Fruit fly (Drosophila melanogaster): Measurements from ENCODE around the gene CG7341.

CG7341 gene

dm6 chr3L:18114038-18114926 lies 1.5 kb downstream of the CG7341 start (continued):
- no peak for TF ChIP-seq CG7745 (tag; optimal IDR thresholded peaks at IDR 0.05)
- TF ChIP-seq CG43689 (GFP tag; IDR thresholded peaks at IDR 0.05), result no peak
- no peak for TF ChIP-seq otp (GFP tag; IDR thresholded peaks at IDR 0.05)
- TF ChIP-seq lmd (GFP tag; IDR thresholded peaks at IDR 0.05), result no peak; the same call in none of the 2 replicates
- 0 out of 3 replicates have a peak, but pooled peaks have one; percentile 16 for TF ChIP-seq CG34422 (GFP tag; IDR thresholded peaks at IDR 0.05)
- no peak for TF ChIP-seq HLH54F (GFP tag; optimal IDR thresholded peaks at IDR 0.05)
- 0 out of 2 replicates have a peak, but pooled peaks have one; percentile 9 for TF ChIP-seq Ada2b (GFP tag; IDR thresholded peaks at IDR 0.05)
- TF ChIP-seq CG12659 (GFP tag; optimal IDR thresholded peaks at IDR 0.05), result peak; percentile 20
- TF ChIP-seq CG3847 (GFP tag; IDR thresholded peaks at IDR 0.05), result peak; percentile 6; the same call in 1 of the 2 replicates
- TF ChIP-seq H2.0 (GFP tag; IDR thresholded peaks at IDR 0.05), result peak; percentile 52
- TF ChIP-seq PHDP (tag; optimal IDR thresholded peaks at IDR 0.05), result peak; percentile 59
- no peak for TF ChIP-seq sens-2 (GFP tag; IDR thresholded peaks at IDR 0.05)
- TF ChIP-seq CG8924 (tag; optimal IDR thresholded peaks at IDR 0.05), result peak; percentile 65
- TF ChIP-seq CG5180 (GFP tag; optimal IDR thresholded peaks at IDR 0.05), result peak; percentile 43
- TF ChIP-seq fd96Cb (tag; optimal IDR thresholded peaks at IDR 0.05), result peak; percentile 53
- TF ChIP-seq HHEX (GFP tag; optimal IDR thresholded peaks at IDR 0.05), result peak; percentile 49
- peak; percentile 73 for TF ChIP-seq CG15269 (tag; optimal IDR thresholded peaks at IDR 0.05)
- TF ChIP-seq klu (GFP tag; IDR thresholded peaks at IDR 0.05), result no peak
- TF ChIP-seq hkb (optimal IDR thresholded peaks at IDR 0.05), result no peak
- peak; percentile 53; the same call in 1 of the 2 replicates for TF ChIP-seq hkb (GFP tag; IDR thresholded peaks at IDR 0.05)
- TF ChIP-seq grn (GFP tag; optimal IDR thresholded peaks at IDR 0.05), result peak; percentile 73
- no peak for TF ChIP-seq CG11456 (GFP tag; IDR thresholded peaks at IDR 0.05)
- TF ChIP-seq gce (GFP tag; IDR thresholded peaks at IDR 0.05), result peak; percentile 51; the same call in 1 of the 3 replicates
- peak; percentile 13 for TF ChIP-seq CG17829 (tag; optimal IDR thresholded peaks at IDR 0.05)
- no peak for TF ChIP-seq Lim3 (GFP tag; IDR thresholded peaks at IDR 0.05)
- TF ChIP-seq E2f2 (GFP tag; IDR thresholded peaks at IDR 0.05), result 0 out of 2 replicates have a peak, but pooled peaks have one; percentile 23
- peak; percentile 3 for TF ChIP-seq CG12744 (GFP tag; optimal IDR thresholded peaks at IDR 0.05)
- peak; percentile 78 for TF ChIP-seq CG34376 (GFP tag; optimal IDR thresholded peaks at IDR 0.05)
- TF ChIP-seq CG6765 (GFP tag; optimal IDR thresholded peaks at IDR 0.05), result peak; percentile 61
- peak; percentile 20 for TF ChIP-seq CG2120 (GFP tag; optimal IDR thresholded peaks at IDR 0.05)
- TF ChIP-seq dysf (GFP tag; IDR thresholded peaks at IDR 0.05), result peak; percentile 67
- TF ChIP-seq CG12769 (tag; optimal IDR thresholded peaks at IDR 0.05), result peak; percentile 48
- peak; percentile 55 for TF ChIP-seq MTF-1 (GFP tag; optimal IDR thresholded peaks at IDR 0.05; ENCODE audit: borderline replicate concordance)
- no peak for TF ChIP-seq inv (GFP tag; IDR thresholded peaks at IDR 0.05; ENCODE audit: partially characterized antibody)
- peak; percentile 50; the same call in 1 of the 2 replicates for TF ChIP-seq HLH3B (GFP tag; IDR thresholded peaks at IDR 0.05)
- peak; percentile 10 for TF ChIP-seq CG13624 (GFP tag; optimal IDR thresholded peaks at IDR 0.05)
- peak; percentile 52 for TF ChIP-seq sd (tag; optimal IDR thresholded peaks at IDR 0.05)
- TF ChIP-seq chif (GFP tag; optimal IDR thresholded peaks at IDR 0.05), result peak in 1 of 2 experiments; percentile 27
- TF ChIP-seq ato (GFP tag; IDR thresholded peaks at IDR 0.05; ENCODE audit: partially characterized antibody), result 0 out of 2 replicates have a peak, but pooled peaks have one; percentile 33
- TF ChIP-seq CG3281 (GFP tag; optimal IDR thresholded peaks at IDR 0.05), result peak; percentile 35
- TF ChIP-seq mld (GFP tag; IDR thresholded peaks at IDR 0.05; ENCODE audit: partially characterized antibody), result no peak
- no peak for TF ChIP-seq CG3065 (GFP tag; optimal IDR thresholded peaks at IDR 0.05)
- TF ChIP-seq CG4282 (GFP tag; optimal IDR thresholded peaks at IDR 0.05), result peak; percentile 44
- TF ChIP-seq sob (GFP tag; IDR thresholded peaks at IDR 0.05), result no peak
- TF ChIP-seq ab (GFP tag; optimal IDR thresholded peaks at IDR 0.05), result no peak
- TF ChIP-seq Sox102F (GFP tag; optimal IDR thresholded peaks at IDR 0.05), result peak; percentile 76
- TF ChIP-seq CG42726 (GFP tag; IDR thresholded peaks at IDR 0.05; ENCODE audit: partially characterized antibody), result peak; percentile 47; the same call in 1 of the 2 replicates
- no peak for TF ChIP-seq CG4424 (GFP tag; optimal IDR thresholded peaks at IDR 0.05)

Data from whole organism, embryonic.